Fruit fly (Drosophila melanogaster): ENCODE results near the gene CG34316.
A peak's percentile ranks its signal among the peaks of the same experiment; 100 is the strongest.

CG34316 gene

DNA sequence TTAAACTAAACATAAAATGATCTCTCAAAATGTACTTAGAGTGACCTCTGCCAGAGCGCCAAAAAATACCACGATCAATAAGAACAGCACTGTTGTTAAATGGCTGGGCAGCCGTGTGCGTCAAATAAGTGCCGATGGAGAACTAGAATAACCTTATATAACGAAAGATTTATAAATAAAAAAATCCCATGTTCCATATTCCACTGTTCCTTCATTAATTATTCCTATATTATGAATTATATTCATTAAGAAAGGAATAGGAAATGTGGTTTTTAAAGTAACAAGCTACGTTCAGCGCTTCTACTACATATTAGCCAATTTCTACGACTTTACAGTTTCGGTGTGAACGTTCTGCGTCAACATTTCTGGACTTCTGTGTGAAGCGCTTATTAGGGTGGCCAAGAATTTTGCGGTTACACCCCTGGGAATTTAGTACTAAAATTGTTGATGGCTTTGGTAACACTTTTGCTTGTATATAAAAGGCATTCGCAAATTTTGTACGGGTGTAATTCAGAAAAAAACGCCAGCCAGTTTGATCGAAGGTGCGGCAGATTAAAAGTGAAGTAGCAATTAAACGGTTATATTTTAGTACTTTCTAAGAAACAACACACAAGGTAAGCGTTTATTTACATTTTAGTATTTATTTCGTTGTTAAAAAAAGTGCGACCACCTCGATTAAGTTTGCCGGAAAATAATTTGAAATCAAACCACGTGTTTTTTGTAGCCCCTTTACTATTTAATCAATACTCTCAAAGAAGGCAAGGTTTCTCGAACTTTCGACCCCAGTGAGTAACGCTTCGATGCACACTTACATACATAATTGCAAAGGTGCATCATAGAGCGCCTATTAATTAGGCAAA is 12.0 kb downstream of the CG34316 start, which contains the start of the genes tefu and Hsc70-4 (continued):
- TF ChIP-seq tap (tag; optimal IDR thresholded peaks at IDR 0.05) = no peak
- TF ChIP-seq CG12769 (tag; optimal IDR thresholded peaks at IDR 0.05) = no peak
- TF ChIP-seq CG9437 (GFP tag; optimal IDR thresholded peaks at IDR 0.05) = peak; percentile 51
- TF ChIP-seq CG7556 (GFP tag; optimal IDR thresholded peaks at IDR 0.05) = no peak
- no peak for TF ChIP-seq CG6813 (GFP tag; optimal IDR thresholded peaks at IDR 0.05)
- TF ChIP-seq Sin3A (optimal IDR thresholded peaks at IDR 0.05) = peak; percentile 96
- TF ChIP-seq ash1 (GFP tag; optimal IDR thresholded peaks at IDR 0.05) = no peak
- peak; percentile 91 for TF ChIP-seq phol (tag; optimal IDR thresholded peaks at IDR 0.05)
- TF ChIP-seq fru (optimal IDR thresholded peaks at IDR 0.05) = no peak
- TF ChIP-seq CG16815 (GFP tag; optimal IDR thresholded peaks at IDR 0.05) = peak; percentile 81
- peak; percentile 72 for TF ChIP-seq zen (tag; optimal IDR thresholded peaks at IDR 0.05)
- peak; percentile 54 for TF ChIP-seq Max (GFP tag; optimal IDR thresholded peaks at IDR 0.05)
- peak; percentile 45 for TF ChIP-seq jing (GFP tag; optimal IDR thresholded peaks at IDR 0.05)
- peak; percentile 57 for TF ChIP-seq Bdp1 (GFP tag; optimal IDR thresholded peaks at IDR 0.05)
- TF ChIP-seq crol (GFP tag; IDR thresholded peaks at IDR 0.05) = no peak
- no peak for TF ChIP-seq cad (GFP tag; optimal IDR thresholded peaks at IDR 0.05)
- peak; percentile 62 for TF ChIP-seq unpg (GFP tag; optimal IDR thresholded peaks at IDR 0.05)
- peak; percentile 86 for TF ChIP-seq CG14441 (GFP tag; IDR thresholded peaks at IDR 0.05)
- TF ChIP-seq ara (GFP tag; IDR thresholded peaks at IDR 0.05) = peak; percentile 70
- TF ChIP-seq gro (GFP tag; optimal IDR thresholded peaks at IDR 0.05) = peak; percentile 4
- peak; percentile 79 for TF ChIP-seq ems (GFP tag; optimal IDR thresholded peaks at IDR 0.05)
- peak; percentile 13 for TF ChIP-seq CG12744 (GFP tag; optimal IDR thresholded peaks at IDR 0.05)
- peak; percentile 90 for TF ChIP-seq slbo (GFP tag; IDR thresholded peaks at IDR 0.05)
- TF ChIP-seq prd (optimal IDR thresholded peaks at IDR 0.05) = no peak
- TF ChIP-seq prd (GFP tag; IDR thresholded peaks at IDR 0.05) = peak; percentile 88
- peak; percentile 88 for TF ChIP-seq mam (GFP tag; optimal IDR thresholded peaks at IDR 0.05)
- peak; percentile 89 for TF ChIP-seq CG11456 (GFP tag; IDR thresholded peaks at IDR 0.05)
- TF ChIP-seq CG9817 (tag; optimal IDR thresholded peaks at IDR 0.05) = peak; percentile 84
- TF ChIP-seq CG7357 (GFP tag; IDR thresholded peaks at IDR 0.05) = peak; percentile 99
- peak; percentile 36 for TF ChIP-seq MTF-1 (GFP tag; optimal IDR thresholded peaks at IDR 0.05; ENCODE audit: borderline replicate concordance)
- no peak for TF ChIP-seq CG15479 (GFP tag; optimal IDR thresholded peaks at IDR 0.05)
- TF ChIP-seq grau (tag; optimal IDR thresholded peaks at IDR 0.05) = peak; percentile 80
- peak; percentile 55 for TF ChIP-seq CG33213 (GFP tag; optimal IDR thresholded peaks at IDR 0.05)
- TF ChIP-seq gcm (GFP tag; optimal IDR thresholded peaks at IDR 0.05) = no peak
- TF ChIP-seq CG32772 (GFP tag; IDR thresholded peaks at IDR 0.05) = peak; percentile 76
- TF ChIP-seq jumu (GFP tag; optimal IDR thresholded peaks at IDR 0.05) = peak; percentile 78
- TF ChIP-seq psq (GFP tag; optimal IDR thresholded peaks at IDR 0.05) = no peak
- TF ChIP-seq pita (GFP tag; optimal IDR thresholded peaks at IDR 0.05) = no peak
- TF ChIP-seq Hr39 (optimal IDR thresholded peaks at IDR 0.05) = no peak
- peak; percentile 33 for TF ChIP-seq dmrt99B (tag; optimal IDR thresholded peaks at IDR 0.05)
- TF ChIP-seq ase (GFP tag; IDR thresholded peaks at IDR 0.05) = peak; percentile 79; the same call in 2 of the 3 replicates
- TF ChIP-seq Trl (optimal IDR thresholded peaks at IDR 0.05) = no peak
- peak; percentile 47 for TF ChIP-seq Trl (GFP tag; optimal IDR thresholded peaks at IDR 0.05)
- TF ChIP-seq gsb (GFP tag; IDR thresholded peaks at IDR 0.05) = 0 out of 2 replicates have a peak, but pooled peaks have one; percentile 43
- TF ChIP-seq pros (GFP tag; optimal IDR thresholded peaks at IDR 0.05) = no peak
- TF ChIP-seq CG15073 (GFP tag; optimal IDR thresholded peaks at IDR 0.05) = no peak
- TF ChIP-seq hkb (optimal IDR thresholded peaks at IDR 0.05) = peak; percentile 91
- TF ChIP-seq hkb (GFP tag; IDR thresholded peaks at IDR 0.05) = peak; percentile 42
- peak; percentile 31 for TF ChIP-seq odd (GFP tag; optimal IDR thresholded peaks at IDR 0.05)
- peak; percentile 26 for TF ChIP-seq CG8359 (GFP tag; optimal IDR thresholded peaks at IDR 0.05; ENCODE audit: borderline replicate concordance)
- 0 out of 2 replicates have a peak, but pooled peaks have one; percentile 28 for TF ChIP-seq Dip2 (GFP tag; IDR thresholded peaks at IDR 0.05)

All from whole organism, embryonic.